Worm (Caenorhabditis elegans) whole organism, mixed stage, embryonic: Measurements from ENCODE around the gene F37H8.6.

Source experiments
- M03D4.4 ChIP-seq: sonication (generic microtip); optimal IDR thresholded peaks from 2 replicates; lab custom pipeline; 2017; ENCODE audit warnings: mild to moderate bottlenecking, missing genetic modification characterization, missing compliant biosample characterization
- ceh-83 ChIP-seq: fragments of 200-800 bp; sonication (Bioruptor generic); optimal IDR thresholded peaks from 2 replicates; lab custom pipeline; 2018; ENCODE audit warnings: mild to moderate bottlenecking, missing genetic modification characterization, missing compliant biosample characterization
- lin-32 ChIP-seq: fragments of 200-800 bp; sonication (Bioruptor generic); optimal IDR thresholded peaks from 2 replicates; lab custom pipeline; 2018; ENCODE audit warnings: mild to moderate bottlenecking, missing genetic modification characterization, missing compliant biosample characterization
- mep-1 ChIP-seq: fragments of 150-350 bp; optimal IDR thresholded peaks from 2 replicates; lab custom pipeline; 2017; ENCODE audit warnings: missing biosample characterization, missing genetic modification reagents, missing genetic modification characterization, inconsistent platforms
- nhr-237 ChIP-seq: fragments of 150-350 bp; optimal IDR thresholded peaks from 2 replicates; lab custom pipeline; 2014; ENCODE audit warnings: missing biosample characterization, missing genetic modification characterization
- sem-2 ChIP-seq: fragments of 200-800 bp; sonication (Bioruptor generic); optimal IDR thresholded peaks from 2 replicates; lab custom pipeline; 2018; ENCODE audit warnings: mild to moderate bottlenecking, missing genetic modification characterization, missing compliant biosample characterization
- unc-39 ChIP-seq: fragments of 150-350 bp; optimal IDR thresholded peaks from 2 replicates; lab custom pipeline; 2014; ENCODE audit warnings: missing biosample characterization, missing genetic modification characterization
- ztf-11 ChIP-seq: fragments of 150-350 bp; optimal IDR thresholded peaks from 2 replicates; lab custom pipeline; 2014; ENCODE audit warnings: missing biosample characterization, missing genetic modification characterization

DNA sequence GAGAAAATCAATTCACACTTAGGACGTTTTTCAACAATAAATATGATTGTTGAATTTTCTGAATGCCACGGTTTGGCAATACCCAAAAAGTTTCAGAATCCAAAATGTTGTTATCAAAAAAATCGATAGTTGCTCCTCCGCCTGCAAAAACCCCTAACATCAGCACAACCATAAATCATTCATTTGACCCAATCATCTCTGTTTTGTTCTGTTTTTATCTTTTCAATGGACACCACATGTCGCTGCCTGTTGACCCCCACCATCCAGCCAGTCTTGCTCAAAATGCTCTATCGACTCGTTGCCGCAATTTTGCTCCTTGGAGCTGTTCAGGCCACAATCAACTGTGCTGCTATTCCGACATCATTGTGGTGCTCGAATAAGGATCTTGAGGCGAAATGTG is 10.8 kb upstream of the F37H8.6 start, which contains the start of gene F37H8.5:
- TF ChIP-seq M03D4.4 (tag; lab: Kevin White, UChicago) (no peak), ceh-83 (GFP tag; lab: Kevin White, UChicago) (no peak), lin-32 (GFP tag; lab: Kevin White, UChicago) (no peak), unc-39 (tag; lab: Kevin White, UChicago) (no peak), nhr-237 (tag; lab: Kevin White, UChicago) (no peak), sem-2 (GFP tag; lab: Kevin White, UChicago) (no peak), mep-1 (tag; lab: Kevin White, UChicago) (no peak), ztf-11 (tag; lab: Kevin White, UChicago) (no peak)
